Worm (Caenorhabditis elegans) whole organism, L3 larva: ENCODE results near the gene sri-21.
"Not testable (repeated sequence)": the region's sequence is repeated elsewhere in the genome, so short reads cannot be mapped to it uniquely, and the experiment has no call there.

ENCODE experiments used
- ZK546.5 ChIP-seq: sonication (generic microtip); optimal IDR thresholded peaks from 2 replicates; lab custom pipeline; 2017; ENCODE audit warnings: missing biosample characterization, missing genetic modification characterization
- aly-2 ChIP-seq: fragments of 150-350 bp; optimal IDR thresholded peaks from 2 replicates; lab custom pipeline; 2014; ENCODE audit warnings: missing biosample characterization, missing genetic modification characterization
- mdl-1 ChIP-seq: fragments of 150-350 bp; optimal IDR thresholded peaks from 2 replicates; lab custom pipeline; 2014; ENCODE audit warnings: missing biosample characterization, missing genetic modification characterization
- nhr-23 ChIP-seq: fragments of 150-350 bp; optimal IDR thresholded peaks from 2 replicates; lab custom pipeline; 2014; ENCODE audit warnings: missing biosample characterization, missing genetic modification reagents, missing genetic modification characterization
- unc-62 ChIP-seq: fragments of 150-350 bp; sonication (generic microtip); optimal IDR thresholded peaks from 4 replicates; lab custom pipeline; 2014; ENCODE audit warnings: missing biosample characterization, missing genetic modification reagents, missing genetic modification characterization
- zag-1 ChIP-seq: fragments of 150-350 bp; optimal IDR thresholded peaks from 2 replicates; lab custom pipeline; 2014; ENCODE audit warnings: missing biosample characterization, missing genetic modification characterization

DNA sequence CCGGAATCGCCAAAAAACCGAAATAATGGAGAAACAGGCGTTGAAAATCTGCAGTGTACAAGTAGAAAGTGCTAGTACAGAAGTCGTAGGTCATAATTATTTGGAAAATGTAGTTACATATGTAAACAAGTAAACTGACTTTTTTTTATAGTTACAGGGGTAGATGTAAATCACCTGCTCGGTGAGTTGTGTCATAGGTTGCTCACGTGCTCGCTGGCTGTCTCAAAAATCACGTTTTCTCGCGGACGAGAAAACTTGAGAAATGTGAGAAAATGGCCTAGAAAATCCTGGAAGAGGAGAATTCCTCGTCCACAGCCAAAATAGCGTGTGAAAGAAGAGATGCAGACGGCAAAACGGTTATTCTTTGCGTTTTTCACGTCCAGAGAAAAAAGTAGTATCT lies 47.4 kb downstream of the sri-21 start, which contains the start of gene srh-212:
- not testable (repeated sequence) for TF ChIP-seq nhr-23 (tag; lab: Kevin White, UChicago); unc-62 (GFP tag; lab: Kevin White, UChicago); ZK546.5; mdl-1 (tag; lab: Kevin White, UChicago); zag-1; aly-2 (tag; lab: Kevin White, UChicago)
